Worm (Caenorhabditis elegans) whole organism, L4 larva: Measurements from ENCODE around the gene set-5.

Experiments
- F26F4.8 ChIP-seq: fragments of 200-800 bp; sonication (Bioruptor generic); conservative IDR thresholded peaks from 2 replicates; pipeline ENCODE4 v1.3.6; 2022; ENCODE audit warnings: missing genetic modification characterization, missing compliant biosample characterization
- F44E2.7 ChIP-seq: fragments of 200-800 bp; sonication (Bioruptor generic); IDR thresholded peaks from 2 replicates; pipeline ENCODE4 v2.1.2; 2022; ENCODE audit warnings: missing genetic modification characterization, missing compliant biosample characterization
- F49E8.2 ChIP-seq: sonication (generic microtip); optimal IDR thresholded peaks from 2 replicates; lab custom pipeline; 2016; ENCODE audit warnings: missing compliant biosample characterization, mild to moderate bottlenecking, missing genetic modification characterization, borderline replicate concordance
- T26A8.4 ChIP-seq: fragments of 200-800 bp; sonication (Bioruptor generic); IDR thresholded peaks from 2 replicates; pipeline ENCODE4 v1.3.6; 2022; ENCODE audit warnings: missing genetic modification characterization, missing compliant biosample characterization
- Y105C5A.15 ChIP-seq: fragments of 200-800 bp; sonication (Bioruptor generic); IDR thresholded peaks from 2 replicates; pipeline ENCODE4 v1.3.6; 2022; ENCODE audit warnings: missing genetic modification characterization, missing compliant biosample characterization
- Y48G9A.11 ChIP-seq: fragments of 200-800 bp; sonication (Bioruptor generic); IDR thresholded peaks from 2 replicates; pipeline ENCODE4 v1.3.6; 2022; ENCODE audit warnings: missing genetic modification reagents, missing genetic modification characterization, missing compliant biosample characterization
- aha-1 ChIP-seq: fragments of 150-350 bp; peaks from one replicate; lab custom pipeline; 2014; ENCODE audit warnings: missing biosample characterization, missing genetic modification characterization
- ceh-28 ChIP-seq: fragments of 150-350 bp; optimal IDR thresholded peaks from 2 replicates; lab custom pipeline; 2014; ENCODE audit warnings: missing biosample characterization, missing genetic modification reagents, missing genetic modification characterization
- ceh-32 ChIP-seq: sonication (generic microtip); optimal IDR thresholded peaks from 2 replicates; lab custom pipeline; 2016; ENCODE audit warnings: mild to moderate bottlenecking, missing genetic modification characterization, missing compliant biosample characterization; ENCODE audit not compliant: poor library complexity
- ces-1 ChIP-seq: fragments of 150-350 bp; sonication (generic microtip); optimal IDR thresholded peaks from 4 replicates; lab custom pipeline; 2014; ENCODE audit warnings: missing biosample characterization, missing genetic modification reagents, missing genetic modification characterization
- dmd-8 ChIP-seq: fragments of 200-800 bp; sonication (Bioruptor generic); IDR thresholded peaks from 2 replicates; pipeline ENCODE4 v1.3.6; 2022; ENCODE audit warnings: missing genetic modification characterization, missing compliant biosample characterization
- dpl-1 ChIP-seq: fragments of 150-350 bp; optimal IDR thresholded peaks from 2 replicates; lab custom pipeline; 2014; ENCODE audit warnings: missing biosample characterization, missing genetic modification reagents, missing genetic modification characterization
- egl-43 ChIP-seq: fragments of 200-800 bp; sonication (Bioruptor generic); IDR thresholded peaks from 2 replicates; pipeline ENCODE4 v1.3.6; 2022; ENCODE audit warnings: missing genetic modification reagents, missing genetic modification characterization, missing compliant biosample characterization
- hmg-1.1 ChIP-seq: fragments of 200-800 bp; sonication (Bioruptor generic); IDR thresholded peaks from 2 replicates; pipeline ENCODE4 v1.3.6; 2022; ENCODE audit warnings: missing genetic modification reagents, missing genetic modification characterization, missing compliant biosample characterization
- lin-29 ChIP-seq: fragments of 200-800 bp; sonication (Bioruptor generic); IDR thresholded peaks from 2 replicates; pipeline ENCODE4 v1.3.6; 2022; ENCODE audit warnings: missing genetic modification reagents, missing genetic modification characterization, missing compliant biosample characterization
- lin-38 ChIP-seq: fragments of 200-800 bp; sonication (Bioruptor generic); IDR thresholded peaks from 2 replicates; pipeline ENCODE4 v1.3.6; 2022; ENCODE audit warnings: missing genetic modification reagents, missing genetic modification characterization, missing compliant biosample characterization
- lir-3 ChIP-seq: sonication (generic microtip); optimal IDR thresholded peaks from 2 replicates; lab custom pipeline; 2016; ENCODE audit warnings: mild to moderate bottlenecking, missing genetic modification characterization, missing compliant biosample characterization
- lsy-2 ChIP-seq, 2 experiments: fragments of 150-350 bp in 1 of 2; sonication (generic microtip) in 1 of 2; optimal IDR thresholded peaks; 2 replicates each; lab custom pipeline; 2014 to 2017; ENCODE audit warnings: missing biosample characterization in 2 of 2, missing genetic modification characterization in 2 of 2
- madf-9 ChIP-seq: fragments of 200-800 bp; sonication (Bioruptor generic); conservative IDR thresholded peaks from 2 replicates; pipeline ENCODE4 v1.3.6; 2022; ENCODE audit warnings: missing genetic modification reagents, missing genetic modification characterization, missing compliant biosample characterization
- mdl-1 ChIP-seq, 2 experiments: fragments of 150-350 bp in 1 of 2; sonication (generic microtip) in 1 of 2; optimal IDR thresholded peaks; 2 replicates each; lab custom pipeline; 2014 to 2017; ENCODE audit warnings: missing biosample characterization in 2 of 2, missing genetic modification characterization in 2 of 2
- mxl-2 ChIP-seq: fragments of 200-800 bp; sonication (Bioruptor generic); conservative IDR thresholded peaks from 2 replicates; pipeline ENCODE4 v1.3.6; 2022; ENCODE audit warnings: missing genetic modification reagents, missing genetic modification characterization, missing compliant biosample characterization
- nhr-111 ChIP-seq: fragments of 200-800 bp; sonication (Bioruptor generic); optimal IDR thresholded peaks from 2 replicates; lab custom pipeline; 2018; ENCODE audit warnings: mild to moderate bottlenecking, missing genetic modification characterization, missing compliant biosample characterization
- nhr-237 ChIP-seq: sonication (generic microtip); optimal IDR thresholded peaks from 2 replicates; lab custom pipeline; 2017; ENCODE audit warnings: missing biosample characterization, missing genetic modification characterization
- nhr-25 ChIP-seq: sonication (generic microtip); optimal IDR thresholded peaks from 2 replicates; lab custom pipeline; 2017; ENCODE audit warnings: missing genetic modification characterization, mild to moderate bottlenecking, missing compliant biosample characterization, antibody characterized with exemption, moderate library complexity, borderline replicate concordance; ENCODE audit not compliant: insufficient read depth
- nhr-41 ChIP-seq: fragments of 200-800 bp; sonication (Bioruptor generic); IDR thresholded peaks from 2 replicates; pipeline ENCODE4 v1.3.6; 2022; ENCODE audit warnings: missing genetic modification reagents, missing genetic modification characterization, missing compliant biosample characterization
- pqm-1 ChIP-seq: sonication (generic microtip); optimal IDR thresholded peaks from 2 replicates; lab custom pipeline; 2017; ENCODE audit warnings: missing biosample characterization, missing genetic modification characterization
- sdz-12 ChIP-seq: fragments of 200-800 bp; sonication (Bioruptor generic); optimal IDR thresholded peaks from 2 replicates; lab custom pipeline; 2018; ENCODE audit warnings: mild to moderate bottlenecking, missing genetic modification characterization, missing compliant biosample characterization
- snpc-1.2 ChIP-seq: fragments of 200-800 bp; sonication (Bioruptor generic); IDR thresholded peaks from 2 replicates; pipeline ENCODE4 v1.3.6; 2022; ENCODE audit warnings: missing genetic modification reagents, missing genetic modification characterization, missing compliant biosample characterization
- spr-1 ChIP-seq: sonication (generic microtip); optimal IDR thresholded peaks from 2 replicates; lab custom pipeline; 2016; ENCODE audit warnings: mild to moderate bottlenecking, missing genetic modification characterization, missing compliant biosample characterization
- unc-62 ChIP-seq, 3 experiments: fragments of 150-350 bp in 1 of 3; sonication (generic microtip); optimal IDR thresholded peaks in 2 of 3; peaks in 1 of 3; 1 replicate in 1 of 3; 2 replicates in 2 of 3; lab custom pipeline; 2014 to 2017; ENCODE audit warnings: missing biosample characterization in 3 of 3, missing genetic modification characterization in 3 of 3, missing genetic modification reagents in 3 of 3, missing genotype in 1 of 3
- zip-11 ChIP-seq: fragments of 200-800 bp; sonication (Bioruptor generic); IDR thresholded peaks from 2 replicates; pipeline ENCODE4 v1.3.6; 2022; ENCODE audit warnings: missing genetic modification characterization, missing compliant biosample characterization
- ztf-7 ChIP-seq: fragments of 150-350 bp; optimal IDR thresholded peaks from 2 replicates; lab custom pipeline; 2014; ENCODE audit warnings: missing biosample characterization, missing genetic modification characterization

The set-5 gene

DNA sequence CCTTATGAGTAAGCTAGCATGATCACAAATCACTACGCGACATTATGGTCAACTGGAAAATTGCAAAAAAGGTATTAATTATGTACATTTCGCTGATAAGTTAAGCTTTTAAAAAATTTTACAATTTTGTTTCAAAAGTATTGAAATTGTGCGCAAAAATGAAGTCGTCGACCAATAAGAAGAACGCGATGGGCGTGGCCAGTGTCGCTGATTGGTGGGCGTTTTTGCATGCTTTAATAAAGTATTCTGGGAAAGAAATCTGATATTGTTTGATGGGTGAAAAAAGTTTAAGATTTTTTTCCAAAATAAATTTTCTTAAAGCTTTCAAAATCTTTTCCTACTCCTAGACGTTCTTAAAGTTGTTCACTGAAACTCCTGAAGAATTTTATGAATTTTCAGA, 20.5 kb upstream of the set-5 start (continued):
- TF ChIP-seq nhr-237 (tag; lab: Kevin White, UChicago) = no peak

DNA sequence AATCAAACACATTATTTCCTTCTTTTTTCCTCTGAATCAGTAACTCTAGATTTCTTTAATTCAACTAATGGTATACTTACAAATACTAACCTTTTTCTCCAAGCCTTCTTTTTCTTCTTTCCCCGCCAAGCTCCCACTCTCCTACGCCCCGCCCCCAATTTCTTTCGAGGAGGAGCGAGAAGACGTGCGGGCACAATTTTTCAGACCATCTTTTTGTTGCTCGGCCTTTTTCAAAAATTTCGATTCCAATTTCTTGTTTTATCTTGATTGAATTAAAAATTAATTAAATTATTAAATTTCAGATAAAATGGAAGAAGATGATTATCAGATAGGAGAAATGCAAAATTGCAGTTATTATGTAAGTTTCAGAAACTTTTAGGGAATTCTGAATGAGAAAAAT, 18.8 kb upstream of the set-5 start, which contains the start of gene C47E8.3:
Gene C47E8.3 (plus strand): TSS at position 301 of the 400 bp plus-strand sequence.
- TF ChIP-seq lir-3 (tag; lab: Kevin White, UChicago) (no peak), hmg-1.1 (GFP tag; lab: Robert Waterston, UW) (no peak), aha-1 (peak; percentile 22)
- TF ChIP-seq, all 104 proteins: peak for 1

- TF ChIP-seq sdz-12 (GFP tag; lab: Kevin White, UChicago) = no peak
- TF ChIP-seq nhr-25 (tag; lab: Kevin White, UChicago) = peak; percentile 8
- peak in 1 of 2 experiments; percentile 5 for TF ChIP-seq lsy-2 (tag; optimal IDR thresholded peaks at IDR 0.05; lab: Kevin White, UChicago)
- TF ChIP-seq egl-43 (GFP tag; lab: Robert Waterston, UW) = no peak
- no peak for TF ChIP-seq pqm-1 (tag; lab: Kevin White, UChicago)
- TF ChIP-seq aha-1 = peak; percentile 15
- TF ChIP-seq unc-62 (GFP tag; optimal IDR thresholded peaks at IDR 0.05 in 1 of 2; lab: Kevin White, UChicago) = peak in 1 of 2 experiments; percentile 55
- no peak for TF ChIP-seq unc-62 (tag; optimal IDR thresholded peaks at IDR 0.05; lab: Kevin White, UChicago)
- TF ChIP-seq T26A8.4 = no peak
- TF ChIP-seq ces-1 (GFP tag; lab: Kevin White, UChicago) = no peak
Measured at ce11 chrV:14682870-14683269, 15.9 kb upstream of the set-5 start.

ce11 chrV:14683291-14683690, 15.5 kb upstream of the set-5 start:
- TF ChIP-seq Y105C5A.15 (0 out of 2 replicates have a peak, but pooled peaks have one; percentile 13), nhr-111 (no peak), lin-38 (GFP tag; lab: Robert Waterston, UW) (no peak), F49E8.2 (tag; lab: Kevin White, UChicago) (no peak), ztf-7 (tag; lab: Kevin White, UChicago) (no peak), Y48G9A.11 (GFP tag; lab: Robert Waterston, UW) (0 out of 2 replicates have a peak, but pooled peaks have one; percentile 29), nhr-41 (GFP tag; lab: Robert Waterston, UW) (no peak), lin-29 (GFP tag; lab: Robert Waterston, UW) (no peak), snpc-1.2 (no peak), madf-9 (GFP tag; lab: Robert Waterston, UW) (no peak)

DNA sequence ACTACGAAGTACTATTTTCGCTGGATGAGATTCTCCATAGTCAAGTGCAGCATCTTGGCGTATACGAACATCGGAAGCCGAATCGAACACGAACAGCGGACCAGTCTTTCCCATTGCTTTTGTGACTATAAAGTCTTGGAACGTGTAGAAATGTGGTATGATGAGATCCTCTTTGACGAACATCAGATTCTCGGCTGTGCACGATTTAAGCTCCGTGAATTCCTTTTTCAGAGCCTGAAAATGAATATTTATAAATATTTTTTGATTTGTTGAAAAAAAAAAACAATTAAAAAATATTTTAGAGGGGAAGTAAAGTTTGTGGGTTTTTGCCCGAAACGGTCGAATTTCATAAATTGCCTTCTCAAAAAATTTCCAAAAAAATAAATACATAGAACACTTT, 14.8 kb upstream of the set-5 start:
- TF ChIP-seq F44E2.7 = no peak
- no peak for TF ChIP-seq sdz-12 (GFP tag; lab: Kevin White, UChicago)
- TF ChIP-seq mxl-2 = no peak
- no peak for TF ChIP-seq spr-1 (tag; lab: Kevin White, UChicago)
- no peak for TF ChIP-seq ces-1 (GFP tag; lab: Kevin White, UChicago)
- TF ChIP-seq ceh-32 (tag; lab: Kevin White, UChicago) = no peak
- TF ChIP-seq zip-11 = no peak
- no peak for TF ChIP-seq ceh-28 (tag; lab: Kevin White, UChicago)
- no peak for TF ChIP-seq mdl-1 (tag; optimal IDR thresholded peaks at IDR 0.05; lab: Kevin White, UChicago)
- no peak for TF ChIP-seq F26F4.8
- no peak for TF ChIP-seq lsy-2 (tag; optimal IDR thresholded peaks at IDR 0.05; lab: Kevin White, UChicago)
- TF ChIP-seq dmd-8 (GFP tag; lab: Robert Waterston, UW) = no peak
- no peak for TF ChIP-seq egl-43 (GFP tag; lab: Robert Waterston, UW)
- TF ChIP-seq nhr-237 (tag; lab: Kevin White, UChicago) = no peak
- TF ChIP-seq dpl-1 (GFP tag; lab: Kevin White, UChicago) = no peak
